Worm (Caenorhabditis elegans): Measurements from ENCODE around the gene srd-68.

Gene srd-68

ce11 chrV:16910864-16911263 is 8.2 kb upstream of the srd-68 start:
- no peak for TF ChIP-seq pha-4 (tag; optimal IDR thresholded peaks at IDR 0.05)
- TF ChIP-seq unc-120 (tag; optimal IDR thresholded peaks at IDR 0.05; ENCODE audit: poor library complexity, severe bottlenecking) = no peak
- TF ChIP-seq elt-3 (tag; optimal IDR thresholded peaks at IDR 0.05) = no peak
- no peak for TF ChIP-seq lsy-2 (tag; optimal IDR thresholded peaks at IDR 0.05)
- no peak for TF ChIP-seq nhr-28 (tag; optimal IDR thresholded peaks at IDR 0.05)
- TF ChIP-seq unc-39 (tag; optimal IDR thresholded peaks at IDR 0.05) = no peak
- no peak for TF ChIP-seq drap-1 (GFP tag; optimal IDR thresholded peaks at IDR 0.05)
- TF ChIP-seq ces-1 (GFP tag; optimal IDR thresholded peaks at IDR 0.05) = no peak
- no peak for TF ChIP-seq nhr-2 (tag; optimal IDR thresholded peaks at IDR 0.05)
- TF ChIP-seq blmp-1 (tag; optimal IDR thresholded peaks at IDR 0.05) = no peak
- TF ChIP-seq nhr-76 (tag; optimal IDR thresholded peaks at IDR 0.05) = no peak
- TF ChIP-seq lin-13 (tag; optimal IDR thresholded peaks at IDR 0.05) = no peak
- no peak for TF ChIP-seq mep-1 (tag; optimal IDR thresholded peaks at IDR 0.05)
- no peak for TF ChIP-seq bed-3 (GFP tag; optimal IDR thresholded peaks at IDR 0.05)
- TF ChIP-seq snpc-4 (tag; optimal IDR thresholded peaks at IDR 0.05) = no peak
- no peak for TF ChIP-seq nhr-237 (tag; optimal IDR thresholded peaks at IDR 0.05)
- TF ChIP-seq hlh-1 (tag; optimal IDR thresholded peaks at IDR 0.05) = no peak
- TF ChIP-seq ceh-39 (tag; optimal IDR thresholded peaks at IDR 0.05) = no peak
- no peak for TF ChIP-seq unc-62 (GFP tag; optimal IDR thresholded peaks at IDR 0.05)

- TF ChIP-seq cnd-1 (tag; optimal IDR thresholded peaks at IDR 0.05) = no peak
- no peak for TF ChIP-seq nhr-28 (tag; optimal IDR thresholded peaks at IDR 0.05)
- no peak for TF ChIP-seq M03D4.4 (tag; optimal IDR thresholded peaks at IDR 0.05)
- TF ChIP-seq ceh-83 (GFP tag; optimal IDR thresholded peaks at IDR 0.05) = no peak
- TF ChIP-seq sem-2 (GFP tag; optimal IDR thresholded peaks at IDR 0.05) = no peak
- TF ChIP-seq bed-3 (GFP tag; optimal IDR thresholded peaks at IDR 0.05) = no peak
- TF ChIP-seq ceh-43 (GFP tag; optimal IDR thresholded peaks at IDR 0.05) = no peak
- no peak for TF ChIP-seq ces-1 (GFP tag; optimal IDR thresholded peaks at IDR 0.05)
- no peak for TF ChIP-seq tbx-8 (GFP tag; optimal IDR thresholded peaks at IDR 0.05)
- no peak for TF ChIP-seq unc-120 (tag; optimal IDR thresholded peaks at IDR 0.05; ENCODE audit: poor library complexity, severe bottlenecking)
These were observed 7.2 kb upstream of the srd-68 start, which contains the start of gene F09C6.16 for ce11 chrV:16909871-16910270. Gene F09C6.16 (minus strand): TSS chrV:16909971.

ce11 chrV:16904612-16905011 is 2.0 kb upstream of the srd-68 start, which contains the start of gene nhr-262:
Gene nhr-262 (plus strand): TSS chrV:16904912.
- TF ChIP-seq ces-1 (GFP tag; optimal IDR thresholded peaks at IDR 0.05) (no peak), ham-2 (GFP tag; optimal IDR thresholded peaks at IDR 0.05) (no peak), drap-1 (GFP tag; optimal IDR thresholded peaks at IDR 0.05) (no peak), ceh-83 (GFP tag; optimal IDR thresholded peaks at IDR 0.05) (no peak), snpc-4 (tag; optimal IDR thresholded peaks at IDR 0.05) (no peak), nhr-237 (tag; optimal IDR thresholded peaks at IDR 0.05) (no peak), lin-13 (tag; optimal IDR thresholded peaks at IDR 0.05) (no peak), nhr-12 (tag; optimal IDR thresholded peaks at IDR 0.05) (no peak), tbx-8 (GFP tag; optimal IDR thresholded peaks at IDR 0.05) (no peak), zip-8 (tag; optimal IDR thresholded peaks at IDR 0.05) (no peak), sem-2 (GFP tag; optimal IDR thresholded peaks at IDR 0.05) (no peak), mab-5 (tag; optimal IDR thresholded peaks at IDR 0.05) (no peak), ceh-43 (GFP tag; optimal IDR thresholded peaks at IDR 0.05) (no peak), elt-1 (tag; optimal IDR thresholded peaks at IDR 0.05; ENCODE audit: borderline replicate concordance, insufficient read depth) (no peak), lin-32 (GFP tag; optimal IDR thresholded peaks at IDR 0.05) (no peak), sptf-1 (tag; optimal IDR thresholded peaks at IDR 0.05) (no peak), lsy-2 (tag; optimal IDR thresholded peaks at IDR 0.05) (no peak), blmp-1 (tag; optimal IDR thresholded peaks at IDR 0.05) (no peak), hlh-1 (tag; optimal IDR thresholded peaks at IDR 0.05) (no peak), cnd-1 (tag; optimal IDR thresholded peaks at IDR 0.05) (no peak)

- TF ChIP-seq drap-1 (GFP tag; optimal IDR thresholded peaks at IDR 0.05) = no peak
- TF ChIP-seq ceh-83 (GFP tag; optimal IDR thresholded peaks at IDR 0.05) = no peak
- no peak for TF ChIP-seq hlh-1 (tag; optimal IDR thresholded peaks at IDR 0.05)
- no peak for TF ChIP-seq lin-13 (tag; optimal IDR thresholded peaks at IDR 0.05)
- TF ChIP-seq mls-2 (tag; optimal IDR thresholded peaks at IDR 0.05) = no peak
These were observed 3.3 kb downstream of the srd-68 start, which contains the start of gene fbxa-45 for ce11 chrV:16899355-16899754. Gene fbxa-45 (minus strand): TSS chrV:16899455.

All from whole organism, mixed stage, embryonic.